Worm (Caenorhabditis elegans) whole organism, L1 larva: Measurements from ENCODE around the gene T22G5.3.

Experiments used
- aly-2 ChIP-seq: fragments of 150-350 bp; optimal IDR thresholded peaks from 2 replicates; lab custom pipeline; 2014; ENCODE audit warnings: missing biosample characterization, missing genetic modification characterization
- mep-1 ChIP-seq: fragments of 150-350 bp; optimal IDR thresholded peaks from 2 replicates; lab custom pipeline; 2014; ENCODE audit warnings: missing biosample characterization, missing genetic modification characterization
- nhr-237 ChIP-seq: fragments of 150-350 bp; optimal IDR thresholded peaks from 2 replicates; lab custom pipeline; 2014; ENCODE audit warnings: missing biosample characterization, missing genetic modification characterization

DNA sequence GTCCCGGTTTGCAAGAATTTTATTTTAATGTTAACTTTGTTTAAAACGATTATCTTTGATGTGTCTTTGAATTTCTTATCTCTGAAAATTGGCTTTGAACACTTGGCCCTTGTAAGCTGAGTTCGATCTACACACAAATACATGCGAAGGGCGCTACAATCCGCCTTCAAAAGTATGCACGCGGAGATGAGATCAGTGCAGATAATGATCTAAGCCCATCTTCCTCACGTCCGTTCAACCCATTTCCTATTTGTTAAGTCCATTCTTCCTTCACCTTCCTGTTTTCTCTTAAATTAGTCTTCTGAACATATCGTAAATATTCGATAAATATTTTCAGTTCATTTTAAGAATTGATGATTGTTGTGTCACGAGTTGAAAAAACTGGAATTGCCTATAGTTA lies 14.4 kb upstream of the T22G5.3 start, which contains the start of gene nhr-175:
- no peak for TF ChIP-seq nhr-237 (tag; lab: Kevin White, UChicago)
- no peak for TF ChIP-seq mep-1
- no peak for TF ChIP-seq aly-2 (tag; lab: Kevin White, UChicago)
